Worm (Caenorhabditis elegans) whole organism, L1 larva: ENCODE measurements around the gene K10B3.5.

Experiments
- blmp-1 ChIP-seq: fragments of 150-350 bp; optimal IDR thresholded peaks from 2 replicates; lab custom pipeline; 2014; ENCODE audit warnings: missing biosample characterization, missing genetic modification characterization
- ceh-88 ChIP-seq: fragments of 200-800 bp; sonication (Bioruptor generic); IDR thresholded peaks from 2 replicates; pipeline ENCODE4 v1.3.6; 2022; ENCODE audit warnings: missing genetic modification characterization, missing compliant biosample characterization
- elt-2 ChIP-seq: sonication (generic microtip); optimal IDR thresholded peaks from 2 replicates; lab custom pipeline; 2016; ENCODE audit warnings: missing genetic modification characterization, mild to moderate bottlenecking, inconsistent platforms, missing compliant biosample characterization, missing genetic modification reagents
- mdl-1 ChIP-seq, 2 experiments: fragments of 150-350 bp; optimal IDR thresholded peaks; 2 replicates each; lab custom pipeline; 2014 to 2017; ENCODE audit warnings: missing biosample characterization in 2 of 2, missing genetic modification characterization in 2 of 2, inconsistent platforms in 1 of 2
- skn-1 ChIP-seq: fragments of 150-350 bp; optimal IDR thresholded peaks from 2 replicates; lab custom pipeline; 2014; ENCODE audit warnings: missing biosample characterization, missing genetic modification characterization
- snpc-4 ChIP-seq: fragments of 150-350 bp; optimal IDR thresholded peaks from 2 replicates; lab custom pipeline; 2014; ENCODE audit warnings: missing biosample characterization, missing genetic modification characterization

DNA sequence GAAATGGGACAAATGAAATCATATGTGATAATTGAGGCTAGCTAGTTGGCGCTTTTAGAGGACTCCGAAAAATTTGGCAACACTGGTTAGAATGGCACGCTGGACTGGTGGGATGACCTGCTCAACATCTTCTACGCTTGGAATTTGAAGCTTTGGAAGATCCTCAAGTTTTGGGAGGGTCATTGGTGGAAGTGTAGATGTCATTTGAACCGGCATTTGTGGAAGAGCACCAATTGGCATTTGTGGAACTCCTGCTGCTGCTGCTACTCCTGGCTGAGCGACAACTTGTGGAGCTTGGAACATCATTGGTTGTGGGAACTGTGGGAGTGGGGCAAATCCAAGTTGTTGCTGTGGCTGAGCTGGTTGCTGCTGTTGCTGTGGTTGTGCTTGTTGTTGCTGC lies 13.8 kb downstream of the K10B3.5 start:
- TF ChIP-seq snpc-4 (tag; lab: Kevin White, UChicago) (no peak), mdl-1 (tag; optimal IDR thresholded peaks at IDR 0.05; lab: Kevin White, UChicago) (no peak), blmp-1 (tag; lab: Kevin White, UChicago) (no peak), skn-1 (tag; lab: Kevin White, UChicago) (no peak), elt-2 (tag; lab: Kevin White, UChicago) (no peak), ceh-88 (GFP tag; lab: Robert Waterston, UW) (no peak)
